Fruit fly (Drosophila melanogaster): ENCODE results near the gene CG8136.

CG8136 gene

dm6 chr3R:8721071-8721470, at the start of gene CG8136:
CG8136 (plus strand) TSS chr3R:8721371.
- no peak for TF ChIP-seq CG8478 (optimal IDR thresholded peaks at IDR 0.05)
- no peak for TF ChIP-seq Dll (optimal IDR thresholded peaks at IDR 0.05)

dm6 chr3R:8673803-8674234, 47.4 kb upstream of the CG8136 start, which contains the start of gene mRpL19:
mRpL19 (plus strand) TSS chr3R:8674109.
- no peak for TF ChIP-seq Dll (optimal IDR thresholded peaks at IDR 0.05)
- TF ChIP-seq psq (optimal IDR thresholded peaks at IDR 0.05) = no peak
- no peak for TF ChIP-seq EcR (GFP tag; optimal IDR thresholded peaks at IDR 0.05)
- TF ChIP-seq usp (GFP tag; optimal IDR thresholded peaks at IDR 0.05) = no peak
- no peak for TF ChIP-seq CG8478 (optimal IDR thresholded peaks at IDR 0.05)
- TF ChIP-seq pan (optimal IDR thresholded peaks at IDR 0.05) = no peak

- TF ChIP-seq psq (optimal IDR thresholded peaks at IDR 0.05) = no peak
- no peak for TF ChIP-seq usp (GFP tag; optimal IDR thresholded peaks at IDR 0.05)
- no peak for TF ChIP-seq Dll (optimal IDR thresholded peaks at IDR 0.05)
- TF ChIP-seq CG8478 (optimal IDR thresholded peaks at IDR 0.05) = no peak
- no peak for TF ChIP-seq pan (optimal IDR thresholded peaks at IDR 0.05)
- TF ChIP-seq EcR (GFP tag; optimal IDR thresholded peaks at IDR 0.05) = no peak
Measured at dm6 chr3R:8676560-8677000, 44.6 kb upstream of the CG8136 start, which contains the start of the genes Unc50, CG11755 and CG8043. Unc50 (minus strand) TSS chr3R:8676613. CG11755 (plus strand) TSS chr3R:8676915. CG8043 (plus strand) TSS chr3R:8676915.

- no peak for TF ChIP-seq CG8478 (optimal IDR thresholded peaks at IDR 0.05)
- TF ChIP-seq Dll (optimal IDR thresholded peaks at IDR 0.05) = no peak
- no peak for TF ChIP-seq usp (GFP tag; optimal IDR thresholded peaks at IDR 0.05)
- TF ChIP-seq EcR (GFP tag; optimal IDR thresholded peaks at IDR 0.05) = no peak
- no peak for TF ChIP-seq psq (optimal IDR thresholded peaks at IDR 0.05)
- no peak for TF ChIP-seq pan (optimal IDR thresholded peaks at IDR 0.05)
Measured at dm6 chr3R:8679934-8680333, 41.2 kb upstream of the CG8136 start, which contains the start of gene CG33325. CG33325 (minus strand) TSS chr3R:8680034.

dm6 chr3R:8680611-8681010, 40.6 kb upstream of the CG8136 start:
- TF ChIP-seq CG8478 (optimal IDR thresholded peaks at IDR 0.05) = no peak
- TF ChIP-seq pan (optimal IDR thresholded peaks at IDR 0.05) = no peak
- no peak for TF ChIP-seq Dll (optimal IDR thresholded peaks at IDR 0.05)
- TF ChIP-seq psq (optimal IDR thresholded peaks at IDR 0.05) = no peak
- no peak for TF ChIP-seq usp (GFP tag; optimal IDR thresholded peaks at IDR 0.05)
- TF ChIP-seq EcR (GFP tag; optimal IDR thresholded peaks at IDR 0.05) = no peak

DNA sequence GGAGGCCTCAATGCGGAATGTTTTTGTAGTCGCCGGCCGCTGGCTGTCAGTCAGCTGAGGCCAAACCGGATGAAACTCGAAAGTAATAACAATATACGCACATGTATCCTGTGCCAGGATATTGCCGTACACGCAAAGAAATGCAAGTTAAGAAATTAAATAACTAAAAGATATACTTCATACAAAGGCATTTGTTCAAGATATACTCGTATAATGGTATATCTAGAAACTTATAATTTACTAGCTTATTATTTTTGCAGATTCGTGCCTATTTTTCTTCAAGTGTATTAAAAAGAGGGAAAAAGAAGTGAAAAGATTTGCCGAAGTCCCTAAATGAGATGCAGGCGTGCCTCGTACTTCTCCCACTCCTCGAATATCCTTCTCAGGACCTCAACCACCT, 37.9 kb upstream of the CG8136 start:
- TF ChIP-seq psq (optimal IDR thresholded peaks at IDR 0.05) = no peak
- TF ChIP-seq Dll (optimal IDR thresholded peaks at IDR 0.05) = no peak
- no peak for TF ChIP-seq CG8478 (optimal IDR thresholded peaks at IDR 0.05)
- TF ChIP-seq pan (optimal IDR thresholded peaks at IDR 0.05) = no peak
- TF ChIP-seq EcR (GFP tag; optimal IDR thresholded peaks at IDR 0.05) = no peak
- no peak for TF ChIP-seq usp (GFP tag; optimal IDR thresholded peaks at IDR 0.05)

DNA sequence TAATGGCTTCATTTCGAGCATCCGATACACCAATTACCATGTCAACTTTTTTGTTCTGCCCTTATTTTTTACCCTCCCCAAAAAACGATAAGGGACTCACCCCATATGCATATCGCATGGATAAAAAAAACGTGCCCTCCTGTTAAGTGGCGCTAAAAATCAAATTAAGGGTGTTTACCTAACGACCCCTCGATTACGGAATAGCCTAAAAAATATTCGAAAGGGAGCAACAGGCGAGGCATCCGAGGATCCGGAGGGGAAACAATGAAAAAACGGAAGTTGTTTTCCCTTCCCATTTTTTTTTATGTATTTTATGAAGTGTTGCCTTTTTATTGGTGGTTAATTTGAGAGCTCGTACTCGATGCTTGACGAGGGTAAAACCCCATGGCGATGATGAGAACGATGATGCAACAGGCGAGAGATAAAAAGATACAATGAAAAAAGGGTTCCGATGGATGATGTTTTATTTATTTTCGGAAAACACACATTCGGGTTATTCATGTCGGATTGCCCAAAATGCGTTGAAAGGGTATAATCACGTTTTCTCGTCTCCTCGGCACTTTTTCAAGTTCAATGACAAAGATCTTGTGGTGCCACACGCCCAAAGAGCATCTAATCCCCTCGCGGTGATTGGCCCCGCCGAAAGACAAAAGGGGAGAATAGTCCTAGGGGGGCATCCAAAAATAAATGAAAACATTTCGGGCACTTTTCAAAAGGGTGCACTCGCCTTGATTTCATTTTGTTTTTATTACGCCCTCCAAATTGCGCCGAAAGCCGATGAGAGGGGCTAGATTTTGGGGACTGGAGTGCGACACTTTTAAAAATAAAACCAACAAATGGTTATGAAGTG, 36.6 kb upstream of the CG8136 start, which contains the start of gene CG44227:
TSS of gene CG44227 (minus strand) at position 849 of the 850 bp plus-strand sequence.
- TF ChIP-seq psq (optimal IDR thresholded peaks at IDR 0.05) (no peak), pan (optimal IDR thresholded peaks at IDR 0.05) (no peak), EcR (GFP tag; optimal IDR thresholded peaks at IDR 0.05) (no peak), Dll (optimal IDR thresholded peaks at IDR 0.05) (no peak), CG8478 (optimal IDR thresholded peaks at IDR 0.05) (no peak), usp (GFP tag; optimal IDR thresholded peaks at IDR 0.05) (no peak)

DNA sequence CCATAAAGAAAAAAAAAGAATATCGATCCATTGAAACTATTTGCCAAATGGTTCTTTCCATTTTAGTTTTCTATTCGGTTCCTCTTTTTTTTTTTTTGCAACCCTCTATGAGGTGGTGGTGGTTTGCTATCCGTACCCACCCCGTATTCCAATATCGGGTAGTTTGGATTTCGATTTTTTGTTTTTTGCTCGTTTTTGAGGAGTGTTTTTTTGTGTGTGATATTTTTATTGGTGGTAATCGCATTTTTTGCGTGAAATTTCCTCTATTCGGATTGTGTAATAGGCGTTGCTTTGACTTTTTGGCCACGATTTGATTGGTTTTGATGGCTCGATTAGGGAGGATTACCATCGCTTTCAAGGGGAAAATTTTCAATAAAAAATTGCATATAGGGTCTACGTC, 34.7 kb upstream of the CG8136 start:
- TF ChIP-seq Dll (optimal IDR thresholded peaks at IDR 0.05) = no peak

DNA sequence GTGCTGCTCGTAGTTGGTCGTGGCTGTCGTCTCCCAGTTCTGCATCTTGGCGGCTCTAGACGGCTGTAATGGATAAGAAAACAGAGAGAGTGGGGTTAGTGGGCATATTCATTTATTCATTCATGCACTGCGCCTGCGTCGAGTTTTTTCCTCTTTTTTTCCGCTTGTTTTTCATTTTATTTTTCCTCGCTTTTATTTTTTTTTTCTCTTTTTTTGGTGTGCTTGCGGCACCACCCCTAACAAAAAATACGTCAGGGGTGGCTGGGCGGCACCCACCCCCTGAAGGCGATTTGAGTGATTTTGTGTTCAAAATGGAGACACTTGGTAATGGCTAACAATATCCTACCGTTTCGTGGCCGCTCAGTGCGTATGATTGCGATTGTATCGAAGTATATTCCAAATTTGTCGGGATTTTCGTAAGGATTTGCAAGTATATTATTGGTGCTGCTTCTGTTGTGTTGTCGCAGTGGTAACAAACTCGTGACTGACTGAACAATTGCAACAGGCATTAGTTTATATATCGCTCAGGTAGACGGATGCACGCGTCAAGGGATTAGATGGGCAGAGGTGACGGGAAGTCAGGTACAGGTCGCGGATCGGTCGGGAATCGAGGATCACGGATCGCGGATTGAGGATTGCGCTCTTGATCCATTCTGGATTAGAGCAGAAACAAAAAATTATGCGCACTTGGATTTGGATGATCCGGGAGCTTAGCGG, 26.9 kb upstream of the CG8136 start:
- no peak for TF ChIP-seq psq (optimal IDR thresholded peaks at IDR 0.05)
- TF ChIP-seq pan (optimal IDR thresholded peaks at IDR 0.05) = no peak
- TF ChIP-seq usp (GFP tag; optimal IDR thresholded peaks at IDR 0.05) = no peak
- no peak for TF ChIP-seq CG8478 (optimal IDR thresholded peaks at IDR 0.05)
- no peak for TF ChIP-seq Dll (optimal IDR thresholded peaks at IDR 0.05)
- TF ChIP-seq EcR (GFP tag; optimal IDR thresholded peaks at IDR 0.05) = no peak

- no peak for TF ChIP-seq CG8478 (optimal IDR thresholded peaks at IDR 0.05)
- no peak for TF ChIP-seq EcR (GFP tag; optimal IDR thresholded peaks at IDR 0.05)
- TF ChIP-seq pan (optimal IDR thresholded peaks at IDR 0.05) = no peak
- TF ChIP-seq usp (GFP tag; optimal IDR thresholded peaks at IDR 0.05) = no peak
- TF ChIP-seq Dll (optimal IDR thresholded peaks at IDR 0.05) = no peak
- no peak for TF ChIP-seq psq (optimal IDR thresholded peaks at IDR 0.05)
Measured at dm6 chr3R:8697772-8698259, 23.4 kb upstream of the CG8136 start, which contains the start of gene hb. hb (minus strand) TSS chr3R:8697822.

DNA sequence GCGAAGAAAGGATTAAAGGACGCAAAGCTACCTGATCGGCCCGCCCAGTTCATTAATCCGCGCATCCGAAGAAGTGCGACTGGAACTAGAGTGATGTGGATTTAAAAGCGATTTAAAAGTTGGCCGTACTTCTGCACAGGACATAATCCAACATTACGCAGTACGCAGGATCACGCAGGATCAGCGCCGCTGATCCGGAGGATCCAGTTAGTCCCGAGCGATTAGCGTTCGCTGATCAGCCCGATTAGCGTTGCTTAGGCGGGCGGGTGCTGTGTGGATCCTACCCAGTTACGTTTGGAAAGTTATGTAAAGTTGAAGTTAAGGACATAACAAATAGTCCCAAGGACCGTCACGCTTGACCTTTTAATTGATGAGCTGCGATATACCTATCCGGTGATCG, 21.9 kb upstream of the CG8136 start:
- no peak for TF ChIP-seq CG8478 (optimal IDR thresholded peaks at IDR 0.05)
- TF ChIP-seq pan (optimal IDR thresholded peaks at IDR 0.05) = no peak
- TF ChIP-seq usp (GFP tag; optimal IDR thresholded peaks at IDR 0.05) = no peak

dm6 chr3R:8700660-8701059, 20.5 kb upstream of the CG8136 start:
- no peak for TF ChIP-seq pan (optimal IDR thresholded peaks at IDR 0.05)

Data from whole organism.